Fruit fly (Drosophila melanogaster) whole organism, wandering third instar larva: ENCODE results near the gene Bug22.

Source experiments
- Mio ChIP-seq: sonication (Bioruptor generic); optimal IDR thresholded peaks from 2 replicates; lab custom pipeline; 2016; ENCODE audit warnings: missing biosample characterization, missing genetic modification characterization
- h ChIP-seq: fragments of 200-800 bp; sonication (Bioruptor generic); optimal IDR thresholded peaks from 3 replicates; lab custom pipeline; 2016; ENCODE audit warnings: missing biosample characterization, mild to moderate bottlenecking, missing genetic modification characterization

DNA sequence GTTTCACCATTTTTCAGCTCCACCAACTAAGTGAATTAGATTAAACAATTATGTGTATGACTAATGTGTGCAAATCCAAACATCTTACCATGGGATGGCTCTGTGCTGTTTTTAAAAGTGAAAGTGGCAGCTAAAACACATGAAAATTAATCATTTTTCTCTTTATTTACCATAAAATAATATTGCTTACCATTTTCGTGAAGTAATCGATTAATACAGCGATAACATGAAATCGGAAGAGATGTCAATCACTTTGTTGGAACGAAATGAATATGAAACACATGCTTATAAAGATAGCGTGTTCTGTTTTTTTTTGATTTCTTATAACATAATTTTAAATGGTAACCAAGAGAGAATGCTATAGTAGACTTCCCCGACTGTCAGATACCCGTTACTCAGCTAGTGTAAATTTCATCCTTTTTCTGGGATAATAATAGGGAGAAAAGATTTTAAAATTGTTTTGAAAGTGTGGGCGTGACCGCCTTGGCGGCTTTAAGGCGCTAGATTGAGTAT, 26.9 kb downstream of the Bug22 start:
- TF ChIP-seq h (GFP tag; lab: Kevin White, UChicago), result no peak
- no peak for TF ChIP-seq Mio (GFP tag; lab: Kevin White, UChicago)
